Worm (Caenorhabditis elegans): ENCODE data around the gene srw-72.

ce11 chrV:17460061-17460460 lies 6.8 kb upstream of the srw-72 start, which contains the start of gene srz-48:
- TF ChIP-seq gmeb-2 (tag; optimal IDR thresholded peaks at IDR 0.05) (no peak), pha-4 (tag; optimal IDR thresholded peaks at IDR 0.05) (no peak), pag-3 (tag; optimal IDR thresholded peaks at IDR 0.05; ENCODE audit: borderline replicate concordance) (no peak), pat-9 (tag; optimal IDR thresholded peaks at IDR 0.05) (no peak), ceh-22 (tag; optimal IDR thresholded peaks at IDR 0.05) (no peak), ceh-24 (tag; optimal IDR thresholded peaks at IDR 0.05) (no peak), hlh-13 (GFP tag; optimal IDR thresholded peaks at IDR 0.05) (no peak), T23F11.4 (GFP tag; optimal IDR thresholded peaks at IDR 0.05) (no peak), hlh-6 (tag; optimal IDR thresholded peaks at IDR 0.05) (no peak), ceh-34 (tag; optimal IDR thresholded peaks at IDR 0.05) (no peak), nhr-11 (tag; optimal IDR thresholded peaks at IDR 0.05) (no peak), rnt-1 (tag; optimal IDR thresholded peaks at IDR 0.05) (no peak)
